Fruit fly (Drosophila melanogaster) whole organism, prepupa: ENCODE data around the gene fz3.

Experiments used
- CG16779 ChIP-seq: fragments of 200-800 bp; sonication (Bioruptor generic); optimal IDR thresholded peaks from 3 replicates; lab custom pipeline; 2017; ENCODE audit warnings: missing biosample characterization, mild to moderate bottlenecking, missing genetic modification characterization
- CG3032 ChIP-seq: fragments of 200-800 bp; optimal IDR thresholded peaks from 2 replicates; lab custom pipeline; 2019; ENCODE audit warnings: missing biosample characterization, mild to moderate bottlenecking, missing genetic modification characterization, moderate library complexity
- CG6163 ChIP-seq: fragments of 200-800 bp; sonication (Bioruptor generic); IDR thresholded peaks from 3 replicates; pipeline ENCODE4 v1.3.6; 2022; ENCODE audit warnings: missing biosample characterization, missing genetic modification characterization
- CG6276 ChIP-seq: fragments of 200-800 bp; sonication (Bioruptor generic); optimal IDR thresholded peaks from 2 replicates; lab custom pipeline; 2017; ENCODE audit warnings: missing biosample characterization, mild to moderate bottlenecking, missing genetic modification characterization
- CG6808 ChIP-seq: fragments of 200-800 bp; sonication (Bioruptor generic); optimal IDR thresholded peaks from 3 replicates; lab custom pipeline; 2017; ENCODE audit warnings: missing biosample characterization, missing genetic modification characterization, mild to moderate bottlenecking, moderate library complexity, missing genetic modification reagents
- CG7368 ChIP-seq: fragments of 200-800 bp; sonication (Bioruptor generic); optimal IDR thresholded peaks from 3 replicates; lab custom pipeline; 2016; ENCODE audit warnings: missing biosample characterization, missing genetic modification characterization
- CG8119 ChIP-seq: fragments of 200-800 bp; sonication (Bioruptor generic); IDR thresholded peaks from 3 replicates; pipeline ENCODE4 v1.3.6; 2022; ENCODE audit warnings: missing biosample characterization, missing genetic modification characterization
- Eip75B ChIP-seq: fragments of 200-800 bp; sonication (Bioruptor generic); optimal IDR thresholded peaks from 3 replicates; lab custom pipeline; 2016; ENCODE audit warnings: missing biosample characterization, missing genetic modification characterization
- Eip93F ChIP-seq: fragments of 200-800 bp; sonication (Bioruptor generic); optimal IDR thresholded peaks from 2 replicates; lab custom pipeline; 2016; ENCODE audit warnings: missing biosample characterization, mild to moderate bottlenecking, missing genetic modification characterization
- Lpt ChIP-seq: fragments of 200-800 bp; sonication (Bioruptor generic); optimal IDR thresholded peaks from 3 replicates; lab custom pipeline; 2016; ENCODE audit warnings: missing biosample characterization, missing genetic modification characterization
- Sox102F ChIP-seq: fragments of 200-800 bp; sonication (Bioruptor generic); optimal IDR thresholded peaks from 2 replicates; lab custom pipeline; 2016; ENCODE audit warnings: missing biosample characterization, mild to moderate bottlenecking, missing genetic modification characterization
- lz ChIP-seq: fragments of 200-800 bp; sonication (Bioruptor generic); optimal IDR thresholded peaks from 3 replicates; lab custom pipeline; 2016; ENCODE audit warnings: missing biosample characterization, missing genetic modification characterization
- spab ChIP-seq: fragments of 200-800 bp; sonication (Bioruptor generic); optimal IDR thresholded peaks from 2 replicates; lab custom pipeline; 2017; ENCODE audit warnings: missing biosample characterization, mild to moderate bottlenecking, missing genetic modification characterization, missing genetic modification reagents

DNA sequence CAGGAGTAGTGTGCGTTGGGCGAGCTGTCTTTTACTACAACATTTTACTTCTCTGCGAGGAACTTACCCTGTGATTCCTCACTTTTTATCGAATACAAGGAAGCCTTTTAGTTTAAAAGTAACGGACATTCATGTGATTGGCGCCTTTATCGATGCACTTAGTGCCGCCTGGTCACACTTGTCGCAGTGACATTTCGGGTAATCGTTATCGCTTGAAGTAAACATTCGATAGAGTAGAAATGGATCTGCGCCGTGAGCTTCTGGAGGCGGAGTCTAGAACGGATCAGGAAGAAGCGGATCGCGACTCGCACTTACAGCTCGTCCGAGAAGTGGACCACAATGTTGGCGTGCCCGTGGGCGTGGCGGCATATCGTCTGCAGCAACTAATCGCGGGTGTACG is 23.2 kb downstream of the fz3 start, which contains the start of gene CG16989:
- no peak for TF ChIP-seq CG7368 (GFP tag; lab: Kevin White, UChicago)
- no peak for TF ChIP-seq CG6276
- no peak for TF ChIP-seq spab (GFP tag; lab: Kevin White, UChicago)
- TF ChIP-seq CG8119 (GFP tag; lab: Robert Waterston, UW) = no peak
- no peak for TF ChIP-seq Eip75B
- no peak for TF ChIP-seq CG6163 (GFP tag; lab: Robert Waterston, UW)
- TF ChIP-seq Lpt (GFP tag; lab: Kevin White, UChicago) = no peak
- TF ChIP-seq lz (GFP tag; lab: Kevin White, UChicago) = no peak
- no peak for TF ChIP-seq Sox102F (GFP tag; lab: Kevin White, UChicago)
- TF ChIP-seq Eip93F (GFP tag; lab: Kevin White, UChicago) = no peak
- TF ChIP-seq CG3032 (tag; lab: Kevin White, UChicago) = no peak
- no peak for TF ChIP-seq CG16779
- TF ChIP-seq CG6808 = no peak
